Fruit fly (Drosophila melanogaster): ENCODE measurements around the gene wapl.
A peak's percentile ranks its signal among the peaks of the same experiment; 100 is the strongest.

The wapl gene

DNA sequence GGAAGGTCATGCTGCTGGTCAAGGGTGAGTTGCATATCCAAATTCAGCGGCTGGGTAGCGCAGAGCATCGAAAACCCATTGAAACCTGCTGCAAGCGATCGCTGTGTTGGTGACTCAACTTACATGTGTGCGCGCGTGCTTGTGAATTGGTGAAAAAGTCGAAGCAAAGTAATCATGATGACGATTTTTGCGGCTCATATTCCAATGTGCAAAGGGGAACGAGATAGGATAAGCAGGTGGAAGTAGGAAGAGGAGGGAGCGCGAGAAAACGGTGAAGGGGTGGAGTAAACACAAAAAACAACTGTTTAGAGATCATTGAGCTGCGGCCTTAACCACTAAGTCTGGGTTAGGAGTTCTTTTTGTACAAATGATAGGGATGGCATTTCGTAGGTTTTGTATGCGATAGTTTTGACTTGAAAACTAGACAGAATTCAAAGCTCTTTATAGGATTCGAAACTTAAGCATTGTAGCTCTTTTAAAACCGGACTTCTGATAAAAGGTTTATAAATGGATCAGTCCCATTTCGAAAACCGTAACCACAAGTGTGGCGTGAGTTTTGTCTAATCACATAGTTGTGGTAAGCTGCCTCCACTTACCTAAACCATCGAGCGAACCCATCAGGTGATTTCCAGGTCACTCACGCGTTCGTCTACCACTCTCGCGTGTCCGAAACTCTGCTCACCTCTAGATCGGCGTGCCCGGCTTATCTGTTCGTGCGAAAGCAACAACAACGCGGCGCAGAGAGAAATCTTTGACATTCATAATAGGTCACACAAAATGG is 12.9 kb downstream of the wapl start:
- TF ChIP-seq toe (GFP tag; optimal IDR thresholded peaks at IDR 0.05) (peak; percentile 39), kay (GFP tag; ENCODE audit: borderline replicate concordance) (peak; percentile 80), CG14711 (tag; optimal IDR thresholded peaks at IDR 0.05) (no peak), cnc (optimal IDR thresholded peaks at IDR 0.05) (no peak), CG12768 (GFP tag; optimal IDR thresholded peaks at IDR 0.05) (peak; percentile 5), CG7101 (tag; optimal IDR thresholded peaks at IDR 0.05) (peak; percentile 69), bab1 (GFP tag; optimal IDR thresholded peaks at IDR 0.05) (peak; percentile 79), cic (GFP tag; optimal IDR thresholded peaks at IDR 0.05) (no peak), CG33017 (tag; optimal IDR thresholded peaks at IDR 0.05) (no peak), CG7045 (GFP tag; optimal IDR thresholded peaks at IDR 0.05) (peak; percentile 1), CG1620 (GFP tag; optimal IDR thresholded peaks at IDR 0.05) (peak; percentile 77), Mnt (GFP tag; optimal IDR thresholded peaks at IDR 0.05) (peak; percentile 59), Crg-1 (GFP tag; optimal IDR thresholded peaks at IDR 0.05) (peak; percentile 68), CG5204 (GFP tag; optimal IDR thresholded peaks at IDR 0.05) (peak; percentile 61), ovo (GFP tag; optimal IDR thresholded peaks at IDR 0.05) (peak; percentile 32), CG11617 (GFP tag; optimal IDR thresholded peaks at IDR 0.05) (peak; percentile 78), Hr96 (GFP tag; optimal IDR thresholded peaks at IDR 0.05) (no peak), pad (GFP tag; optimal IDR thresholded peaks at IDR 0.05) (peak; percentile 94), tj (GFP tag; optimal IDR thresholded peaks at IDR 0.05) (peak; percentile 38), Clk (GFP tag; optimal IDR thresholded peaks at IDR 0.05) (no peak)

- TF ChIP-seq CG11617 (GFP tag; optimal IDR thresholded peaks at IDR 0.05), result no peak
- TF ChIP-seq Hr96 (GFP tag; optimal IDR thresholded peaks at IDR 0.05), result peak; percentile 19
- TF ChIP-seq tj (GFP tag; optimal IDR thresholded peaks at IDR 0.05), result no peak
- TF ChIP-seq CG5204 (GFP tag; optimal IDR thresholded peaks at IDR 0.05), result no peak
- no peak for TF ChIP-seq toe (GFP tag; optimal IDR thresholded peaks at IDR 0.05)
- TF ChIP-seq CG7045 (GFP tag; optimal IDR thresholded peaks at IDR 0.05), result no peak
- TF ChIP-seq Mnt (GFP tag; optimal IDR thresholded peaks at IDR 0.05), result no peak
- peak; percentile 4 for TF ChIP-seq Crg-1 (GFP tag; optimal IDR thresholded peaks at IDR 0.05)
- TF ChIP-seq CG14711 (tag; optimal IDR thresholded peaks at IDR 0.05), result peak; percentile 49
- TF ChIP-seq bab1 (GFP tag; optimal IDR thresholded peaks at IDR 0.05), result peak; percentile 79
- TF ChIP-seq CG7101 (tag; optimal IDR thresholded peaks at IDR 0.05), result no peak
- no peak for TF ChIP-seq CG33017 (tag; optimal IDR thresholded peaks at IDR 0.05)
- TF ChIP-seq cnc (optimal IDR thresholded peaks at IDR 0.05), result no peak
- TF ChIP-seq kay (GFP tag; ENCODE audit: borderline replicate concordance), result peak; percentile 21
- no peak for TF ChIP-seq pad (GFP tag; optimal IDR thresholded peaks at IDR 0.05)
- TF ChIP-seq CG12768 (GFP tag; optimal IDR thresholded peaks at IDR 0.05), result peak; percentile 75
- TF ChIP-seq cic (GFP tag; optimal IDR thresholded peaks at IDR 0.05), result peak; percentile 16
- TF ChIP-seq CG1620 (GFP tag; optimal IDR thresholded peaks at IDR 0.05), result no peak
- TF ChIP-seq ovo (GFP tag; optimal IDR thresholded peaks at IDR 0.05), result peak; percentile 24
- TF ChIP-seq Clk (GFP tag; optimal IDR thresholded peaks at IDR 0.05), result no peak
Measured at dm6 chrX:2145114-2145513, 13.7 kb downstream of the wapl start, which contains the start of gene Pgd. Gene Pgd, plus strand, starts transcription at chrX:2145136.

DNA sequence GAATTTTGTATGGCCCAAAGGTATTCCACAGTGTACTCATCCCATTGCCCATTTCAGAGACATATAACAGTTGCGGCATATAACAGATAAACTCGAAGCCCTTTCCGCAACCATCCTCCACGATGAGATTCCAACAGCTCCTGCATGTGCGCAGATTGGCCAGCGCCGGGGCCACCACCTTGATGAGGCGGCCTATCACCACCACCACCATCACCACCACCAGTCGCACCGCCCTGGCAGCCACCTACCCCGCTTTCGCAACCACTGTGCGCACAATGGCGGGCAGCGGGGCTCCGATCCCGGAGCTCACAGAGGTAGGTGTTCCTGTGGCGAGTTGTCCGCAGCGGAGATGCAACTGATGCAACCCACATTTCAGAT is 15.9 kb downstream of the wapl start:
- no peak for TF ChIP-seq Hr96 (GFP tag; optimal IDR thresholded peaks at IDR 0.05)
- no peak for TF ChIP-seq Clk (GFP tag; optimal IDR thresholded peaks at IDR 0.05)
- no peak for TF ChIP-seq ovo (GFP tag; optimal IDR thresholded peaks at IDR 0.05)

DNA sequence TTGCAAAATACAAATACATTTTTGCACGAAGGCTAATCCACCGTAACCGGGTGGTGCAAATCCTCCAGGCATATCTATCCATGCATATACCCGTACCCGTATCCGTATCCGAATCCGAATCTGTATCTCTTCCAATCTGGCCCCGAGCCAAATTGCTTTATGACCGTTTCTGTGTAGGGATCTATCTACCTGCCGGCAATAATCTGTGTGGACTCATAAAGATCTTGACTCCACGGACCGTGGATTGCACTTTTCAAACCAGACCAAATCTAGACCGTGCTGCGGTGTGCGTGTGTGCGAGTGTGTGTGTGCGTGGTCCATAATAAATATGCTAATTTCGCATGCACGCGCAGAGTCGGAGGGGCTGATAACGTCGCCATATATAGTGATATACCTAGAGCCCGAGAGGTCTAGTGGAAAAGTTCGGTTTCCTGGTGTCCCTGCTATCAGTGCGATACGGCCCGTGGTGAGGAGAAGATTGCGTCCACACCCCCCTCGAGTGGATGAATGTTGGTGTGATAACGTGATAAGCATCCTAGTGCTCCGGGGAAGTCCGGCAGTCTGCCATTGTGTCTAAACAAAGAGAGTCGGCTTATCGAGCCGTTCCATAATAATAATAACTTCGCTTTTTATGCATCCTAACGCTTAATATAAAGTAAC is 16.4 kb downstream of the wapl start:
- TF ChIP-seq Clk (GFP tag; optimal IDR thresholded peaks at IDR 0.05) (no peak), Mnt (GFP tag; optimal IDR thresholded peaks at IDR 0.05) (peak; percentile 73)

- TF ChIP-seq CG14711 (tag; optimal IDR thresholded peaks at IDR 0.05) (peak; percentile 62), CG33017 (tag; optimal IDR thresholded peaks at IDR 0.05) (peak; percentile 31), CG7045 (GFP tag; optimal IDR thresholded peaks at IDR 0.05) (peak; percentile 15), cic (GFP tag; optimal IDR thresholded peaks at IDR 0.05) (peak; percentile 25), CG7101 (tag; optimal IDR thresholded peaks at IDR 0.05) (peak; percentile 80), Clk (GFP tag; optimal IDR thresholded peaks at IDR 0.05) (no peak), Hr96 (GFP tag; optimal IDR thresholded peaks at IDR 0.05) (peak; percentile 14), CG5204 (GFP tag; optimal IDR thresholded peaks at IDR 0.05) (peak; percentile 11), tj (GFP tag; optimal IDR thresholded peaks at IDR 0.05) (peak; percentile 22), bab1 (GFP tag; optimal IDR thresholded peaks at IDR 0.05) (no peak), CG11617 (GFP tag; optimal IDR thresholded peaks at IDR 0.05) (peak; percentile 63), kay (GFP tag; ENCODE audit: borderline replicate concordance) (peak; percentile 41), pad (GFP tag; optimal IDR thresholded peaks at IDR 0.05) (no peak), Crg-1 (GFP tag; optimal IDR thresholded peaks at IDR 0.05) (peak; percentile 49), Mnt (GFP tag; optimal IDR thresholded peaks at IDR 0.05) (peak; percentile 90), CG1620 (GFP tag; optimal IDR thresholded peaks at IDR 0.05) (peak; percentile 63), CG12768 (GFP tag; optimal IDR thresholded peaks at IDR 0.05) (peak; percentile 35), toe (GFP tag; optimal IDR thresholded peaks at IDR 0.05) (peak; percentile 10), cnc (optimal IDR thresholded peaks at IDR 0.05) (no peak)
Measured at dm6 chrX:2141854-2142216, 16.9 kb downstream of the wapl start.
